Fruit fly (Drosophila melanogaster) whole organism, embryonic: Measurements from ENCODE around the gene CG43915.
A peak's percentile ranks its signal among the peaks of the same experiment; 100 is the strongest.

ENCODE experiments used
- B-H2 ChIP-seq: fragments of 200-800 bp; sonication (Bioruptor generic); optimal IDR thresholded peaks from 2 replicates; lab custom pipeline; 2018; ENCODE audit warnings: missing biosample characterization, mild to moderate bottlenecking, missing genetic modification characterization
- CG10431 ChIP-seq: fragments of 200-800 bp; sonication (Bioruptor generic); optimal IDR thresholded peaks from 3 replicates; lab custom pipeline; 2018; ENCODE audit warnings: missing biosample characterization, mild to moderate bottlenecking, missing genetic modification characterization
- CG11723 ChIP-seq: fragments of 200-800 bp; sonication (Bioruptor generic); optimal IDR thresholded peaks from 2 replicates; lab custom pipeline; 2017; ENCODE audit warnings: missing biosample characterization, mild to moderate bottlenecking, missing genetic modification characterization
- CG12155 ChIP-seq: fragments of 200-800 bp; sonication (Bioruptor generic); optimal IDR thresholded peaks from 3 replicates; lab custom pipeline; 2016; ENCODE audit warnings: missing biosample characterization, missing genetic modification characterization
- CG12391 ChIP-seq: fragments of 200-800 bp; sonication (Bioruptor generic); optimal IDR thresholded peaks from 3 replicates; lab custom pipeline; 2018; ENCODE audit warnings: missing biosample characterization, mild to moderate bottlenecking, missing genetic modification characterization, moderate library complexity
- CG13424 ChIP-seq: fragments of 200-800 bp; sonication (Bioruptor generic); optimal IDR thresholded peaks from 2 replicates; lab custom pipeline; 2019; ENCODE audit warnings: missing biosample characterization, mild to moderate bottlenecking, missing genetic modification characterization, moderate library complexity
- CG14860 ChIP-seq: fragments of 200-800 bp; sonication (Bioruptor generic); IDR thresholded peaks from 3 replicates; pipeline ENCODE4 v1.3.6; 2022; ENCODE audit warnings: missing biosample characterization, missing genetic modification characterization; ENCODE audit not compliant: partially characterized antibody
- CG16779 ChIP-seq: fragments of 200-800 bp; sonication (Bioruptor generic); IDR thresholded peaks from 2 replicates; pipeline ENCODE4 v1.3.6; 2022; ENCODE audit warnings: missing biosample characterization, missing genetic modification characterization
- CG18599 ChIP-seq: fragments of 200-800 bp; sonication (Bioruptor generic); optimal IDR thresholded peaks from 3 replicates; lab custom pipeline; 2017; ENCODE audit warnings: missing biosample characterization, missing genetic modification characterization, mild to moderate bottlenecking, moderate library complexity, missing genetic modification reagents
- CG2202 ChIP-seq: fragments of 200-800 bp; sonication (Bioruptor generic); optimal IDR thresholded peaks from 2 replicates; lab custom pipeline; 2018; ENCODE audit warnings: missing biosample characterization, mild to moderate bottlenecking, missing genetic modification characterization
- CG2875 ChIP-seq: fragments of 200-800 bp; sonication (Bioruptor generic); optimal IDR thresholded peaks from 2 replicates; lab custom pipeline; 2017; ENCODE audit warnings: missing biosample characterization, mild to moderate bottlenecking, missing genetic modification characterization, missing genetic modification reagents
- CG3065 ChIP-seq: fragments of 200-800 bp; sonication (Bioruptor generic); optimal IDR thresholded peaks from 2 replicates; lab custom pipeline; 2016; ENCODE audit warnings: missing biosample characterization, missing genetic modification characterization
- CG7839 ChIP-seq: fragments of 200-800 bp; sonication (Bioruptor generic); optimal IDR thresholded peaks from 3 replicates; lab custom pipeline; 2018; ENCODE audit warnings: missing biosample characterization, mild to moderate bottlenecking, missing genetic modification characterization, moderate library complexity
- CG8478 ChIP-seq: fragments of >200 bp; optimal IDR thresholded peaks from 2 replicates; lab custom pipeline; 2018
- Dbx ChIP-seq: fragments of 200-800 bp; sonication (Bioruptor generic); IDR thresholded peaks from 3 replicates; pipeline ENCODE4 v1.3.6; 2022; ENCODE audit warnings: missing biosample characterization, missing genetic modification characterization
- Dp ChIP-seq: fragments of 200-800 bp; sonication (Bioruptor generic); optimal IDR thresholded peaks from 2 replicates; lab custom pipeline; 2018; ENCODE audit warnings: missing biosample characterization, mild to moderate bottlenecking, missing genetic modification characterization, moderate library complexity
- ERR ChIP-seq: fragments of 200-800 bp; sonication (Bioruptor generic); optimal IDR thresholded peaks from 2 replicates; lab custom pipeline; 2016; ENCODE audit warnings: missing biosample characterization, missing genetic modification characterization
- Ets65A ChIP-seq: fragments of 200-800 bp; sonication (Bioruptor generic); peaks from one replicate; lab custom pipeline; 2016; ENCODE audit warnings: missing biosample characterization, missing genetic modification characterization
- Fer2 ChIP-seq: fragments of 200-800 bp; sonication (Bioruptor generic); optimal IDR thresholded peaks from 2 replicates; lab custom pipeline; 2018; ENCODE audit warnings: missing biosample characterization, mild to moderate bottlenecking, missing genetic modification characterization, moderate library complexity
- H15 ChIP-seq: fragments of 200-800 bp; sonication (Bioruptor generic); IDR thresholded peaks from 3 replicates; pipeline ENCODE4 v1.3.6; 2022; ENCODE audit warnings: missing biosample characterization, missing genetic modification characterization
- HLH3B ChIP-seq: fragments of 200-800 bp; sonication (Bioruptor generic); IDR thresholded peaks from 2 replicates; pipeline ENCODE4 v1.3.6; 2022; ENCODE audit warnings: missing biosample characterization, missing genetic modification characterization
- Hr3 ChIP-seq: fragments of 200-800 bp; sonication (Bioruptor generic); optimal IDR thresholded peaks from 3 replicates; lab custom pipeline; 2016; ENCODE audit warnings: missing biosample characterization, missing genetic modification characterization
- MESR4 ChIP-seq: fragments of 200-800 bp; sonication (Bioruptor generic); optimal IDR thresholded peaks from 2 replicates; lab custom pipeline; 2018; ENCODE audit warnings: missing biosample characterization, mild to moderate bottlenecking, missing genetic modification characterization, moderate library complexity
- Med ChIP-seq: fragments of 200-800 bp; sonication (Bioruptor generic); peaks from one replicate; lab custom pipeline; 2016; ENCODE audit warnings: missing biosample characterization, missing genetic modification characterization, mild to moderate bottlenecking, inconsistent platforms, moderate library complexity
- Myb ChIP-seq: fragments of 200-800 bp; sonication (Bioruptor generic); optimal IDR thresholded peaks from 2 replicates; lab custom pipeline; 2016; ENCODE audit warnings: missing biosample characterization, missing genetic modification characterization
- Optix ChIP-seq: fragments of 200-800 bp; sonication (Bioruptor generic); IDR thresholded peaks from 3 replicates; pipeline ENCODE4 v1.3.6; 2022; ENCODE audit warnings: missing biosample characterization, missing genetic modification characterization
- Tbp ChIP-seq: fragments of >200 bp; optimal IDR thresholded peaks from 2 replicates; lab custom pipeline; 2018; ENCODE audit warnings: missing biosample characterization, missing genetic modification characterization
- Vsx1 ChIP-seq: fragments of 200-800 bp; sonication (Bioruptor generic); optimal IDR thresholded peaks from 2 replicates; lab custom pipeline; 2017; ENCODE audit warnings: missing biosample characterization, mild to moderate bottlenecking, missing genetic modification characterization, missing genetic modification reagents
- chinmo ChIP-seq: fragments of 200-800 bp; sonication (Bioruptor generic); IDR thresholded peaks from 4 replicates; pipeline ENCODE4 v1.3.6; 2022; ENCODE audit warnings: missing biosample characterization, missing genetic modification characterization; ENCODE audit not compliant: partially characterized antibody
- crp ChIP-seq, 2 experiments: fragments of 200-800 bp; sonication (Bioruptor generic); optimal IDR thresholded peaks; 2 replicates in 1 of 2; 3 replicates in 1 of 2; lab custom pipeline; 2017; ENCODE audit warnings: missing biosample characterization in 2 of 2, missing genetic modification characterization in 2 of 2, mild to moderate bottlenecking in 1 of 2, moderate library complexity in 1 of 2
- dan ChIP-seq: fragments of 200-800 bp; sonication (Bioruptor generic); IDR thresholded peaks from 2 replicates; pipeline ENCODE4 v1.3.6; 2022; ENCODE audit warnings: missing biosample characterization, missing genetic modification characterization
- dimm ChIP-seq: fragments of 200-800 bp; sonication (Bioruptor generic); IDR thresholded peaks from 2 replicates; pipeline ENCODE4 v1.3.6; 2022; ENCODE audit warnings: missing biosample characterization, missing genetic modification characterization
- fu2 ChIP-seq: fragments of 200-800 bp; sonication (Bioruptor generic); optimal IDR thresholded peaks from 2 replicates; lab custom pipeline; 2016; ENCODE audit warnings: missing biosample characterization, missing genetic modification characterization
- gcm ChIP-seq: fragments of 200-800 bp; sonication (Bioruptor generic); optimal IDR thresholded peaks from 2 replicates; lab custom pipeline; 2019; ENCODE audit warnings: missing biosample characterization, mild to moderate bottlenecking, missing genetic modification characterization, moderate library complexity
- gfzf ChIP-seq: fragments of 200-800 bp; sonication (Bioruptor generic); optimal IDR thresholded peaks from 2 replicates; lab custom pipeline; 2016; ENCODE audit warnings: missing biosample characterization, mild to moderate bottlenecking, missing genetic modification characterization, moderate library complexity
- her ChIP-seq: fragments of 200-800 bp; sonication (Bioruptor generic); optimal IDR thresholded peaks from 2 replicates; lab custom pipeline; 2016; ENCODE audit warnings: missing biosample characterization, missing genetic modification characterization
- kah ChIP-seq: fragments of 200-800 bp; sonication (Bioruptor generic); optimal IDR thresholded peaks from 2 replicates; lab custom pipeline; 2018; ENCODE audit warnings: missing biosample characterization, mild to moderate bottlenecking, missing genetic modification characterization
- knrl ChIP-seq: fragments of 200-800 bp; sonication (Bioruptor generic); IDR thresholded peaks from 3 replicates; pipeline ENCODE4 v1.3.6; 2022; ENCODE audit warnings: missing biosample characterization, missing genetic modification characterization; ENCODE audit not compliant: partially characterized antibody
- lmd ChIP-seq: fragments of 200-800 bp; sonication (Bioruptor generic); IDR thresholded peaks from 2 replicates; pipeline ENCODE4 v1.3.6; 2022; ENCODE audit warnings: missing biosample characterization, missing genetic modification characterization
- lola ChIP-seq, 3 experiments: fragments of >200 bp in 2 of 3; fragments of 200-800 bp in 1 of 3; sonication (Bioruptor generic) in 1 of 3; optimal IDR thresholded peaks; 2 replicates each; lab custom pipeline; 2017 to 2019; ENCODE audit warnings: missing biosample characterization in 3 of 3, missing genetic modification characterization in 3 of 3, mild to moderate bottlenecking in 1 of 3, moderate library complexity in 1 of 3
- maf-S ChIP-seq: fragments of 200-800 bp; sonication (Bioruptor generic); optimal IDR thresholded peaks from 2 replicates; lab custom pipeline; 2016; ENCODE audit warnings: missing biosample characterization, missing genetic modification characterization
- mirr ChIP-seq: fragments of 200-800 bp; sonication (Bioruptor generic); optimal IDR thresholded peaks from 3 replicates; lab custom pipeline; 2018; ENCODE audit warnings: missing biosample characterization, mild to moderate bottlenecking, missing genetic modification characterization
- pan ChIP-seq, 4 experiments: fragments of >200 bp in 3 of 4; fragments of 200-800 bp in 1 of 4; sonication (Bioruptor generic) in 1 of 4; optimal IDR thresholded peaks in 3 of 4; IDR thresholded peaks in 1 of 4; 2 replicates each; pipeline versions ENCODE4 v1.3.6 to Lab custom; 2017 to 2022; ENCODE audit warnings: missing biosample characterization in 2 of 4, missing genetic modification characterization in 2 of 4, mixed read lengths in 1 of 4
- peb ChIP-seq: fragments of 200-800 bp; sonication (Bioruptor generic); IDR thresholded peaks from 2 replicates; pipeline ENCODE4 v1.3.6; 2022; ENCODE audit warnings: missing biosample characterization, missing genetic modification characterization
- row ChIP-seq: fragments of 200-800 bp; sonication (Bioruptor generic); IDR thresholded peaks from 3 replicates; pipeline ENCODE4 v1.3.6; 2022; ENCODE audit warnings: missing biosample characterization, missing genetic modification characterization
- sc ChIP-seq, 3 experiments: fragments of >200 bp in 2 of 3; fragments of 200-800 bp in 1 of 3; sonication (Bioruptor generic) in 1 of 3; optimal IDR thresholded peaks; 2 replicates in 2 of 3; 3 replicates in 1 of 3; lab custom pipeline; 2017; ENCODE audit warnings: mild to moderate bottlenecking in 1 of 3, missing biosample characterization in 1 of 3, missing genetic modification characterization in 1 of 3, missing genetic modification reagents in 1 of 3
- sens ChIP-seq: fragments of 200-800 bp; sonication (Bioruptor generic); peaks from one replicate; lab custom pipeline; 2016; ENCODE audit warnings: missing biosample characterization, missing genetic modification characterization
- seq ChIP-seq: fragments of 200-800 bp; sonication (Bioruptor generic); IDR thresholded peaks from 2 replicates; pipeline ENCODE4 v1.3.6; 2022; ENCODE audit warnings: missing biosample characterization, missing genetic modification characterization
- unpg ChIP-seq: fragments of 200-800 bp; sonication (Bioruptor generic); optimal IDR thresholded peaks from 3 replicates; lab custom pipeline; 2018; ENCODE audit warnings: missing biosample characterization, mild to moderate bottlenecking, missing genetic modification characterization, moderate library complexity
- wor ChIP-seq: fragments of 200-800 bp; sonication (Bioruptor generic); IDR thresholded peaks from 2 replicates; pipeline ENCODE4 v1.3.6; 2022; ENCODE audit warnings: missing biosample characterization, missing genetic modification characterization

The CG43915 gene

DNA sequence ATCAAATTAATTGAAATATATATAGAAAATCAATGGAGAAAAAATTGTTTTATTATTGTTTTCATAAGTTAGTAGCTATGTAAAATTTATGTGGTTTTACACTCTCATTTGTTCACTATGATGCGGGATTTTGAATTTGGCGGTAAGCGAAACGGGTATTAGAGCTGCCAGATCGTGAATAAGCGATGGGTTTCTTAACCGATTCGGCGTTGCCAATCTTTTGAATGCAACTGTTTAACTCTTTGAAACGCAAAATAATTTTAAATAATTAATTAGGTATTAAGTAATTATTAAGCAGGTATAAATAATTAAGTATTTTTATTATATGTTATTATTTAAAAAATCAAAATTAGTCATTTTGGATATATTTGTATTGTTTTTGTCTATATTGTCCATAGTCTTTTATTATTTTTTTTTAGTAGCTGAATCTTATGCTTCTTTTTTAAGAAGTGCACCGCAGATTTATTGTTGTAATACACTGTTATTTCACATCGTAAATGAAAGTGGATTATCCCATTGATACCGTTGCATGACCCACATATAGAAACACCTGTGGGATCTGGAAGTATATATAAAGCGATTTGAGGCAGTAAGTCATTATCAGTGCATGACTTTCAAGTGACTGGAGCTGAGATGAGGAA, 25.3 kb upstream of the CG43915 start, which contains the start of gene CG10853 (continued):
- TF ChIP-seq gfzf (GFP tag; lab: Kevin White, UChicago), result no peak
- no peak for TF ChIP-seq Ets65A (GFP tag; lab: Kevin White, UChicago)
- TF ChIP-seq knrl, result no peak
- no peak for TF ChIP-seq gcm (GFP tag; lab: Kevin White, UChicago)
- no peak for TF ChIP-seq CG16779 (GFP tag; lab: Robert Waterston, UW)
- no peak for TF ChIP-seq fu2 (GFP tag; lab: Kevin White, UChicago)
- TF ChIP-seq CG8478 (lab: Kevin White, UChicago), result no peak
- TF ChIP-seq CG10431, result no peak
- no peak for TF ChIP-seq lmd (GFP tag; lab: Robert Waterston, UW)
- TF ChIP-seq H15 (GFP tag; lab: Robert Waterston, UW), result no peak
- no peak for TF ChIP-seq CG2875 (GFP tag; lab: Kevin White, UChicago)
- no peak for TF ChIP-seq CG2202
- TF ChIP-seq CG7839 (tag; lab: Kevin White, UChicago), result no peak
- TF ChIP-seq CG12391 (tag; lab: Kevin White, UChicago), result peak; percentile 18
- TF ChIP-seq mirr, result no peak
- TF ChIP-seq dimm (GFP tag; lab: Robert Waterston, UW), result no peak
- no peak for TF ChIP-seq Tbp
- no peak for TF ChIP-seq CG11723
- TF ChIP-seq CG18599 (GFP tag; lab: Kevin White, UChicago), result no peak
- no peak for TF ChIP-seq her (GFP tag; lab: Kevin White, UChicago)
- peak; percentile 24 for TF ChIP-seq sens (GFP tag; lab: Kevin White, UChicago)
- TF ChIP-seq Optix (GFP tag; lab: Robert Waterston, UW), result no peak
- peak; percentile 55 for TF ChIP-seq row (GFP tag; lab: Robert Waterston, UW)
- no peak for TF ChIP-seq unpg (GFP tag; lab: Kevin White, UChicago)
- no peak for TF ChIP-seq Hr3 (GFP tag; lab: Kevin White, UChicago)
- TF ChIP-seq ERR (GFP tag; lab: Kevin White, UChicago), result no peak
- peak; percentile 13 for TF ChIP-seq Myb (GFP tag; lab: Kevin White, UChicago)
- TF ChIP-seq crp (GFP tag; optimal IDR thresholded peaks at IDR 0.05; lab: Kevin White, UChicago), result no peak
- TF ChIP-seq B-H2 (GFP tag; lab: Kevin White, UChicago), result no peak
- TF ChIP-seq Med (GFP tag; lab: Kevin White, UChicago), result peak; percentile 52
- TF ChIP-seq Dbx (GFP tag; lab: Robert Waterston, UW), result no peak
- TF ChIP-seq Dp (GFP tag; lab: Kevin White, UChicago), result peak; percentile 90

DNA sequence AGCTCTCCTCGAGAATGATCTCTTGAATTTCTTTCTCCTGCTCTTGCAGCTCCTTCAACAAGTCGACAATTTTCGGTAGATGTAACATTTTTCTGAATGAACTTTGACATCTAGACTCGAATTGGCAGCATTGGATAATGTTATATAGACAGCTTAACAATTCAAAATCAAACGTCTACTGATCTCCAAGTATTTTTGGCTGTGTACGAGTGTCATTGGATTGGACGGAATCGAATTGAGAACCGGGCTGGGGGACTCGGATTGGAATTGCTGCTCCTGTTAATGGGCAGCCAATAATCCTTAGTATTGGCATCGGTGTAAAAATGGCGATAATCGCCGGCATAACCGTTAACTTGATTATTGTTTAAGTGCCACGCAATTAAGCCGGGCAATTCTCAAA, 23.5 kb upstream of the CG43915 start, which contains the start of gene CG14983:
TSS of gene CG14983 (minus strand) at position 101 of the 400 bp plus-strand sequence.
- TF ChIP-seq Vsx1, result no peak
- TF ChIP-seq CG12155 (GFP tag; lab: Kevin White, UChicago), result no peak
- TF ChIP-seq MESR4 (GFP tag; lab: Kevin White, UChicago), result no peak
- TF ChIP-seq pan (optimal IDR thresholded peaks at IDR 0.05; lab: Kevin White, UChicago), result no peak
- no peak for TF ChIP-seq pan (GFP tag; optimal IDR thresholded peaks at IDR 0.05 in 1 of 2, IDR thresholded peaks at IDR 0.05 in 1 of 2)
- no peak for TF ChIP-seq lola (GFP tag; optimal IDR thresholded peaks at IDR 0.05; lab: Kevin White, UChicago)
- no peak for TF ChIP-seq HLH3B (GFP tag; lab: Robert Waterston, UW)
- TF ChIP-seq dan (GFP tag; lab: Robert Waterston, UW), result no peak
- TF ChIP-seq CG14860 (GFP tag; lab: Robert Waterston, UW), result no peak
- no peak for TF ChIP-seq sc (optimal IDR thresholded peaks at IDR 0.05; lab: Kevin White, UChicago)
- no peak for TF ChIP-seq sc (GFP tag; optimal IDR thresholded peaks at IDR 0.05; lab: Kevin White, UChicago)
- no peak for TF ChIP-seq seq (GFP tag; lab: Robert Waterston, UW)
- no peak for TF ChIP-seq maf-S (GFP tag; lab: Kevin White, UChicago)
- no peak for TF ChIP-seq chinmo (GFP tag; lab: Robert Waterston, UW)
- no peak for TF ChIP-seq wor (GFP tag; lab: Robert Waterston, UW)
- no peak for TF ChIP-seq kah (GFP tag; lab: Kevin White, UChicago)
- no peak for TF ChIP-seq peb (GFP tag; lab: Robert Waterston, UW)
- TF ChIP-seq CG13424 (tag; lab: Kevin White, UChicago), result no peak
- no peak for TF ChIP-seq fu2 (GFP tag; lab: Kevin White, UChicago)
- no peak for TF ChIP-seq Fer2 (tag; lab: Kevin White, UChicago)
- no peak for TF ChIP-seq CG3065 (GFP tag; lab: Kevin White, UChicago)
